Worm (Caenorhabditis elegans): ENCODE data around the gene nep-3.

- TF ChIP-seq mdl-1 (tag; optimal IDR thresholded peaks at IDR 0.05): no peak
- TF ChIP-seq blmp-1 (tag; optimal IDR thresholded peaks at IDR 0.05): no peak
Measured at ce11 chrII:3920611-3921010, 43.6 kb upstream of the nep-3 start.
